Fruit fly (Drosophila melanogaster) whole organism, embryonic: ENCODE measurements around the gene CG13653.
A peak's percentile ranks its signal among the peaks of the same experiment; 100 is the strongest.

Source experiments
- Antp ChIP-seq: fragments of 200-800 bp; sonication (Bioruptor generic); optimal IDR thresholded peaks from 3 replicates; lab custom pipeline; 2016; ENCODE audit warnings: missing biosample characterization, missing genetic modification characterization
- Awh ChIP-seq: fragments of 200-800 bp; sonication (Bioruptor generic); IDR thresholded peaks from 2 replicates; pipeline ENCODE4, ENCODE4 v1.3.6; 2022; ENCODE audit warnings: missing biosample characterization, missing genetic modification characterization
- CG10209 ChIP-seq: fragments of 200-800 bp; sonication (Bioruptor generic); optimal IDR thresholded peaks from 3 replicates; lab custom pipeline; 2017; ENCODE audit warnings: missing biosample characterization, mild to moderate bottlenecking, missing genetic modification characterization, missing genetic modification reagents
- CG10267 ChIP-seq: fragments of 200-800 bp; sonication (Bioruptor generic); optimal IDR thresholded peaks from 2 replicates; lab custom pipeline; 2018; ENCODE audit warnings: missing biosample characterization, mild to moderate bottlenecking, missing genetic modification characterization, moderate library complexity
- CG11093 ChIP-seq: fragments of 200-800 bp; sonication (Bioruptor generic); IDR thresholded peaks from 3 replicates; pipeline ENCODE4 v1.3.6; 2022; ENCODE audit warnings: missing biosample characterization, missing genetic modification characterization
- CG12391 ChIP-seq: fragments of 200-800 bp; sonication (Bioruptor generic); optimal IDR thresholded peaks from 3 replicates; lab custom pipeline; 2018; ENCODE audit warnings: missing biosample characterization, mild to moderate bottlenecking, missing genetic modification characterization, moderate library complexity
- CG12744 ChIP-seq: fragments of 200-800 bp; sonication (Bioruptor generic); optimal IDR thresholded peaks from 2 replicates; lab custom pipeline; 2016; ENCODE audit warnings: missing biosample characterization, missing genetic modification characterization
- CG12942 ChIP-seq: fragments of 200-800 bp; sonication (Bioruptor generic); optimal IDR thresholded peaks from 3 replicates; lab custom pipeline; 2016; ENCODE audit warnings: missing biosample characterization, missing genetic modification characterization
- CG14014 ChIP-seq: fragments of 200-800 bp; sonication (Bioruptor generic); IDR thresholded peaks from 2 replicates; pipeline ENCODE4 v1.3.6; 2022; ENCODE audit warnings: missing biosample characterization, missing genetic modification characterization
- CG15479 ChIP-seq: fragments of 200-800 bp; sonication (Bioruptor generic); optimal IDR thresholded peaks from 3 replicates; lab custom pipeline; 2019; ENCODE audit warnings: missing biosample characterization, mild to moderate bottlenecking, missing genetic modification characterization, moderate library complexity
- CG16779 ChIP-seq: fragments of 200-800 bp; sonication (Bioruptor generic); IDR thresholded peaks from 2 replicates; pipeline ENCODE4 v1.3.6; 2022; ENCODE audit warnings: missing biosample characterization, missing genetic modification characterization
- CG16815 ChIP-seq: fragments of 200-800 bp; sonication (Bioruptor generic); optimal IDR thresholded peaks from 3 replicates; lab custom pipeline; 2017; ENCODE audit warnings: missing biosample characterization, mild to moderate bottlenecking, missing genetic modification characterization
- CG17359 ChIP-seq: fragments of 200-800 bp; sonication (Bioruptor generic); optimal IDR thresholded peaks from 3 replicates; lab custom pipeline; 2018; ENCODE audit warnings: missing biosample characterization, mild to moderate bottlenecking, missing genetic modification characterization, moderate library complexity
- CG18011 ChIP-seq: fragments of 200-800 bp; sonication (Bioruptor generic); optimal IDR thresholded peaks from 2 replicates; lab custom pipeline; 2017; ENCODE audit warnings: missing biosample characterization, missing genetic modification characterization, mild to moderate bottlenecking, moderate library complexity, missing genotype
- CG1832 ChIP-seq: fragments of 200-800 bp; sonication (Bioruptor generic); optimal IDR thresholded peaks from 2 replicates; lab custom pipeline; 2017; ENCODE audit warnings: missing biosample characterization, mild to moderate bottlenecking, missing genetic modification characterization, inconsistent platforms
- CG2678 ChIP-seq: fragments of 200-800 bp; sonication (Bioruptor generic); optimal IDR thresholded peaks from 3 replicates; lab custom pipeline; 2019; ENCODE audit warnings: missing biosample characterization, mild to moderate bottlenecking, missing genetic modification characterization, moderate library complexity
- CG3163 ChIP-seq: fragments of 200-800 bp; sonication (Bioruptor generic); optimal IDR thresholded peaks from 3 replicates; lab custom pipeline; 2016; ENCODE audit warnings: missing biosample characterization, missing genetic modification characterization
- CG32532 ChIP-seq: fragments of 200-800 bp; sonication (Bioruptor generic); IDR thresholded peaks from 2 replicates; pipeline ENCODE4 v1.3.6; 2022; ENCODE audit warnings: missing biosample characterization, missing genetic modification characterization
- CG3726 ChIP-seq: fragments of 200-800 bp; sonication (Bioruptor generic); IDR thresholded peaks from 3 replicates; pipeline ENCODE4, ENCODE4 v1.3.6; 2022; ENCODE audit warnings: missing biosample characterization, missing genetic modification characterization
- CG4424 ChIP-seq: fragments of 200-800 bp; sonication (Bioruptor generic); optimal IDR thresholded peaks from 3 replicates; lab custom pipeline; 2016; ENCODE audit warnings: missing biosample characterization, missing genetic modification characterization
- CG6254 ChIP-seq: fragments of 200-800 bp; sonication (Bioruptor generic); optimal IDR thresholded peaks from 3 replicates; lab custom pipeline; 2017; ENCODE audit warnings: mild to moderate bottlenecking, missing biosample characterization, missing genetic modification reagents, missing genetic modification characterization
- CG7357 ChIP-seq: fragments of 200-800 bp; sonication (Bioruptor generic); IDR thresholded peaks from 3 replicates; pipeline ENCODE4 v1.3.6; 2022; ENCODE audit warnings: missing biosample characterization, missing genetic modification characterization
- CG8388 ChIP-seq: fragments of 200-800 bp; sonication (Bioruptor generic); optimal IDR thresholded peaks from 2 replicates; lab custom pipeline; 2019; ENCODE audit warnings: missing biosample characterization, mild to moderate bottlenecking, missing genetic modification characterization, moderate library complexity
- CG8478 ChIP-seq: fragments of >200 bp; optimal IDR thresholded peaks from 2 replicates; lab custom pipeline; 2018
- CG8765 ChIP-seq: fragments of 200-800 bp; sonication (Bioruptor generic); IDR thresholded peaks from 2 replicates; pipeline ENCODE4 v1.3.6; 2022; ENCODE audit warnings: missing biosample characterization, missing genetic modification characterization
- CG9437 ChIP-seq: fragments of 200-800 bp; sonication (Bioruptor generic); optimal IDR thresholded peaks from 2 replicates; lab custom pipeline; 2018; ENCODE audit warnings: missing biosample characterization, mild to moderate bottlenecking, missing genetic modification characterization
- CTCF ChIP-seq: fragments of 200-800 bp; sonication (Bioruptor generic); optimal IDR thresholded peaks from 2 replicates; lab custom pipeline; 2017; ENCODE audit warnings: missing biosample characterization, mild to moderate bottlenecking, missing genetic modification characterization, moderate library complexity
- Dfd ChIP-seq, 2 experiments: fragments of >200 bp; optimal IDR thresholded peaks; 2 replicates each; lab custom pipeline; 2017; ENCODE audit warnings: missing biosample characterization in 2 of 2, missing genetic modification characterization in 2 of 2
- E2f1 ChIP-seq: fragments of 200-800 bp; sonication (Bioruptor generic); IDR thresholded peaks from 2 replicates; pipeline ENCODE4 v1.3.6; 2022; ENCODE audit warnings: missing biosample characterization, missing genetic modification characterization
- Ets97D ChIP-seq: fragments of 200-800 bp; sonication (Bioruptor generic); optimal IDR thresholded peaks from 3 replicates; lab custom pipeline; 2016; ENCODE audit warnings: missing biosample characterization, missing genetic modification characterization
- Fer2 ChIP-seq: fragments of 200-800 bp; sonication (Bioruptor generic); optimal IDR thresholded peaks from 2 replicates; lab custom pipeline; 2018; ENCODE audit warnings: missing biosample characterization, mild to moderate bottlenecking, missing genetic modification characterization, moderate library complexity
- HHEX ChIP-seq: fragments of 200-800 bp; sonication (Bioruptor generic); optimal IDR thresholded peaks from 3 replicates; lab custom pipeline; 2017; ENCODE audit warnings: missing biosample characterization, mild to moderate bottlenecking, missing genetic modification characterization, missing genetic modification reagents
- Lpt ChIP-seq: fragments of >200 bp; optimal IDR thresholded peaks from 2 replicates; lab custom pipeline; 2018; ENCODE audit warnings: missing biosample characterization, missing genetic modification characterization
- Mes4 ChIP-seq: fragments of 200-800 bp; sonication (Bioruptor generic); optimal IDR thresholded peaks from 2 replicates; lab custom pipeline; 2016; ENCODE audit warnings: missing biosample characterization, missing genetic modification characterization
- Nf-YB ChIP-seq: fragments of 200-800 bp; sonication (Bioruptor generic); optimal IDR thresholded peaks from 3 replicates; lab custom pipeline; 2019; ENCODE audit warnings: missing biosample characterization, mild to moderate bottlenecking, missing genetic modification characterization, moderate library complexity
- Spps ChIP-seq: fragments of 200-800 bp; sonication (Bioruptor generic); optimal IDR thresholded peaks from 2 replicates; lab custom pipeline; 2018; ENCODE audit warnings: missing biosample characterization, mild to moderate bottlenecking, missing genetic modification characterization
- ab ChIP-seq: fragments of 200-800 bp; sonication (Bioruptor generic); optimal IDR thresholded peaks from 2 replicates; lab custom pipeline; 2016; ENCODE audit warnings: missing biosample characterization, missing genetic modification characterization
- bowl ChIP-seq: fragments of 200-800 bp; sonication (Bioruptor generic); IDR thresholded peaks from 2 replicates; pipeline ENCODE4 v1.3.6; 2022; ENCODE audit warnings: missing biosample characterization, missing genetic modification characterization
- bsh ChIP-seq, 2 experiments: fragments of 200-800 bp; sonication (Bioruptor generic); optimal IDR thresholded peaks; 2 replicates each; lab custom pipeline; 2017 to 2018; ENCODE audit warnings: mild to moderate bottlenecking in 2 of 2, missing biosample characterization in 2 of 2, missing genetic modification characterization in 2 of 2, moderate library complexity in 1 of 2
- caup ChIP-seq: fragments of 200-800 bp; sonication (Bioruptor generic); optimal IDR thresholded peaks from 3 replicates; lab custom pipeline; 2017; ENCODE audit warnings: missing biosample characterization, mild to moderate bottlenecking, missing genetic modification characterization, moderate library complexity; ENCODE audit not compliant: severe bottlenecking
- chinmo ChIP-seq: fragments of 200-800 bp; sonication (Bioruptor generic); IDR thresholded peaks from 4 replicates; pipeline ENCODE4 v1.3.6; 2022; ENCODE audit warnings: missing biosample characterization, missing genetic modification characterization; ENCODE audit not compliant: partially characterized antibody
- crc ChIP-seq: fragments of 200-800 bp; sonication (Bioruptor generic); optimal IDR thresholded peaks from 2 replicates; lab custom pipeline; 2016; ENCODE audit warnings: missing biosample characterization, missing genetic modification characterization
- danr ChIP-seq: fragments of 200-800 bp; sonication (Bioruptor generic); IDR thresholded peaks from 2 replicates; pipeline ENCODE4 v1.3.6; 2022; ENCODE audit warnings: missing biosample characterization, missing genetic modification characterization
- eve ChIP-seq, 2 experiments: fragments of >200 bp; optimal IDR thresholded peaks; 2 replicates each; lab custom pipeline; 2017; ENCODE audit warnings: missing biosample characterization in 2 of 2, missing genetic modification characterization in 2 of 2
- gcm2 ChIP-seq: fragments of 200-800 bp; sonication (Bioruptor generic); optimal IDR thresholded peaks from 2 replicates; lab custom pipeline; 2016; ENCODE audit warnings: missing biosample characterization, missing genetic modification characterization
- gro ChIP-seq: fragments of 200-800 bp; sonication (Bioruptor generic); optimal IDR thresholded peaks from 2 replicates; lab custom pipeline; 2016; ENCODE audit warnings: missing biosample characterization, missing genetic modification characterization
- lab ChIP-seq: fragments of 200-800 bp; sonication (Bioruptor generic); optimal IDR thresholded peaks from 3 replicates; lab custom pipeline; 2017; ENCODE audit warnings: missing biosample characterization, missing genetic modification characterization, mild to moderate bottlenecking, moderate library complexity, missing genetic modification reagents
- mld ChIP-seq: fragments of 200-800 bp; sonication (Bioruptor generic); IDR thresholded peaks from 3 replicates; pipeline ENCODE4 v1.3.6; 2022; ENCODE audit warnings: missing biosample characterization, missing genetic modification characterization; ENCODE audit not compliant: partially characterized antibody
- nmo ChIP-seq: fragments of 200-800 bp; sonication (Bioruptor generic); optimal IDR thresholded peaks from 2 replicates; lab custom pipeline; 2018; ENCODE audit warnings: missing biosample characterization, mild to moderate bottlenecking, missing genetic modification characterization, moderate library complexity
- pnt ChIP-seq: fragments of 200-800 bp; sonication (Bioruptor generic); optimal IDR thresholded peaks from 3 replicates; lab custom pipeline; 2016; ENCODE audit warnings: missing biosample characterization, missing genetic modification characterization
- unpg ChIP-seq: fragments of 200-800 bp; sonication (Bioruptor generic); optimal IDR thresholded peaks from 3 replicates; lab custom pipeline; 2018; ENCODE audit warnings: missing biosample characterization, mild to moderate bottlenecking, missing genetic modification characterization, moderate library complexity
- vnd ChIP-seq: fragments of 200-800 bp; sonication (Bioruptor generic); IDR thresholded peaks from 3 replicates; pipeline ENCODE4 v1.3.6; 2022; ENCODE audit warnings: missing biosample characterization, missing genetic modification characterization; ENCODE audit not compliant: partially characterized antibody

CG13653 gene

DNA sequence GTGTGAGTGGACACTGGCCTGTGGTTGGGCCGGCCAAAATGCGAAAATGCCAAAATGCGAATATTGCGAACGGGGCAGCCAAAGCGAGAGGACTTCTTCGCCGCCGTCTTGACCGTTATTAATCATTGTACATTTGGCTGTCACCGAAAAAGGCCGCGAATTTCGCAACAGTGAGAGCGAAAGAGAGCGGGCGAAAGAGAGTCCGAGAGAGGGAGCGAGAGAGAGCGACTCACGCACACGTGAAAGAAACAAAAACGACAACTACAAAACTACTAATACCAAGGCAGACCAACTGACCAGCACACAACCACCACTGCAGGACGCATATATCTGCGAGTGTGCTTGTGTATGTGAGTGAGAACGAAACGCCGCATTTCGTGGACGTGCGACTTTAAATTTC lies 10.8 kb upstream of the CG13653 start (continued):
- TF ChIP-seq CG8388 (GFP tag; lab: Kevin White, UChicago) (no peak), CG12744 (GFP tag; lab: Kevin White, UChicago) (no peak), CG12391 (no peak), CG8765 (GFP tag; lab: Robert Waterston, UW) (peak; percentile 55; the same call in 1 of the 2 replicates), CG18011 (no peak), CG10209 (GFP tag; lab: Kevin White, UChicago) (no peak), CG16779 (GFP tag; lab: Robert Waterston, UW) (no peak), Antp (GFP tag; lab: Kevin White, UChicago) (no peak), Mes4 (no peak), mld (no peak), Lpt (GFP tag; lab: Kevin White, UChicago) (no peak), ab (GFP tag; lab: Kevin White, UChicago) (no peak), CG2678 (tag; lab: Kevin White, UChicago) (no peak), HHEX (GFP tag; lab: Kevin White, UChicago) (no peak), unpg (GFP tag; lab: Kevin White, UChicago) (no peak), CG8478 (lab: Kevin White, UChicago) (peak; percentile 43), bsh (GFP tag; optimal IDR thresholded peaks at IDR 0.05; lab: Kevin White, UChicago) (no peak), CG3726 (GFP tag; lab: Robert Waterston, UW) (no peak), CG12942 (GFP tag; lab: Kevin White, UChicago) (no peak), CG3163 (peak; percentile 38), CG16815 (GFP tag; lab: Kevin White, UChicago) (no peak), CG9437 (no peak), pnt (no peak), gcm2 (no peak), Fer2 (tag; lab: Kevin White, UChicago) (no peak), CG1832 (GFP tag; lab: Kevin White, UChicago) (peak; percentile 66), CG6254 (GFP tag; lab: Kevin White, UChicago) (no peak), CTCF (no peak), CG7357 (GFP tag; lab: Robert Waterston, UW) (no peak), Dfd (GFP tag; optimal IDR thresholded peaks at IDR 0.05; lab: Kevin White, UChicago) (peak in 1 of 2 experiments; percentile 22), nmo (GFP tag; lab: Kevin White, UChicago) (no peak), gro (no peak), CG17359 (tag; lab: Kevin White, UChicago) (no peak), CG14014 (GFP tag; lab: Robert Waterston, UW) (no peak), CG11093 (no peak), CG32532 (GFP tag; lab: Robert Waterston, UW) (no peak), Ets97D (GFP tag; lab: Kevin White, UChicago) (no peak), eve (GFP tag; optimal IDR thresholded peaks at IDR 0.05; lab: Kevin White, UChicago) (no peak), E2f1 (no peak), chinmo (0 out of 4 replicates have a peak, but pooled peaks have one; percentile 11), CG15479 (GFP tag; lab: Kevin White, UChicago) (peak; percentile 46), CG4424 (no peak), CG10267 (tag; lab: Kevin White, UChicago) (no peak), bowl (GFP tag; lab: Robert Waterston, UW) (no peak), vnd (GFP tag; lab: Robert Waterston, UW) (no peak), lab (no peak), crc (GFP tag; lab: Kevin White, UChicago) (no peak), danr (no peak), Nf-YB (no peak), Awh (no peak), caup (GFP tag; lab: Kevin White, UChicago) (no peak), Spps (no peak)
